Fruit fly (Drosophila melanogaster) whole organism, embryonic: ENCODE measurements around the gene ato.
A peak's percentile ranks its signal among the peaks of the same experiment; 100 is the strongest.

Source experiments
- CG10267 ChIP-seq: fragments of 200-800 bp; sonication (Bioruptor generic); optimal IDR thresholded peaks from 2 replicates; lab custom pipeline; 2018; ENCODE audit warnings: missing biosample characterization, mild to moderate bottlenecking, missing genetic modification characterization, moderate library complexity
- CG10274 ChIP-seq: fragments of 200-800 bp; sonication (Bioruptor generic); optimal IDR thresholded peaks from 3 replicates; lab custom pipeline; 2017; ENCODE audit warnings: missing biosample characterization, mild to moderate bottlenecking, missing genetic modification characterization
- CG12769 ChIP-seq: fragments of 200-800 bp; sonication (Bioruptor generic); optimal IDR thresholded peaks from 2 replicates; lab custom pipeline; 2019; ENCODE audit warnings: missing biosample characterization, mild to moderate bottlenecking, missing genetic modification characterization, moderate library complexity
- CG17186 ChIP-seq: fragments of 200-800 bp; sonication (Bioruptor generic); optimal IDR thresholded peaks from 3 replicates; lab custom pipeline; 2017; ENCODE audit warnings: missing biosample characterization, missing genetic modification reagents, missing genetic modification characterization
- CG18599 ChIP-seq: fragments of 200-800 bp; sonication (Bioruptor generic); optimal IDR thresholded peaks from 3 replicates; lab custom pipeline; 2017; ENCODE audit warnings: missing biosample characterization, missing genetic modification characterization, mild to moderate bottlenecking, moderate library complexity, missing genetic modification reagents
- CG42726 ChIP-seq: fragments of 200-800 bp; sonication (Bioruptor generic); IDR thresholded peaks from 2 replicates; pipeline ENCODE4 v1.3.6; 2022; ENCODE audit warnings: missing biosample characterization, missing genetic modification characterization; ENCODE audit not compliant: partially characterized antibody
- CG5953 ChIP-seq: fragments of 200-800 bp; sonication (Bioruptor generic); IDR thresholded peaks from 2 replicates; pipeline ENCODE4 v1.3.6; 2022; ENCODE audit warnings: missing biosample characterization, missing genetic modification characterization
- CG7786 ChIP-seq: fragments of 200-800 bp; sonication (Bioruptor generic); optimal IDR thresholded peaks from 2 replicates; lab custom pipeline; 2016; ENCODE audit warnings: missing biosample characterization, missing genetic modification characterization
- Dref ChIP-seq: fragments of 200-800 bp; sonication (Bioruptor generic); IDR thresholded peaks from 2 replicates; pipeline ENCODE4 v1.3.6; 2022; ENCODE audit warnings: missing biosample characterization, missing genetic modification characterization
- Ets65A ChIP-seq: fragments of 200-800 bp; sonication (Bioruptor generic); peaks from one replicate; lab custom pipeline; 2016; ENCODE audit warnings: missing biosample characterization, missing genetic modification characterization
- Gsc ChIP-seq: fragments of 200-800 bp; sonication (Bioruptor generic); IDR thresholded peaks from 2 replicates; pipeline ENCODE4 v1.3.6; 2022; ENCODE audit warnings: missing biosample characterization, missing genetic modification characterization
- HHEX ChIP-seq: fragments of 200-800 bp; sonication (Bioruptor generic); optimal IDR thresholded peaks from 3 replicates; lab custom pipeline; 2017; ENCODE audit warnings: missing biosample characterization, mild to moderate bottlenecking, missing genetic modification characterization, missing genetic modification reagents
- MTF-1 ChIP-seq: fragments of 200-800 bp; sonication (Bioruptor generic); optimal IDR thresholded peaks from 2 replicates; lab custom pipeline; 2018; ENCODE audit warnings: missing biosample characterization, mild to moderate bottlenecking, missing genetic modification characterization, borderline replicate concordance
- ac ChIP-seq: fragments of 200-800 bp; sonication (Bioruptor generic); optimal IDR thresholded peaks from 3 replicates; lab custom pipeline; 2017; ENCODE audit warnings: missing biosample characterization, mild to moderate bottlenecking, missing genetic modification characterization
- ash1 ChIP-seq: fragments of 200-800 bp; sonication (Bioruptor generic); optimal IDR thresholded peaks from 2 replicates; lab custom pipeline; 2018; ENCODE audit warnings: missing biosample characterization, mild to moderate bottlenecking, missing genetic modification characterization
- bsh ChIP-seq, 2 experiments: fragments of 200-800 bp; sonication (Bioruptor generic); optimal IDR thresholded peaks; 2 replicates each; lab custom pipeline; 2017 to 2018; ENCODE audit warnings: mild to moderate bottlenecking in 2 of 2, missing biosample characterization in 2 of 2, missing genetic modification characterization in 2 of 2, moderate library complexity in 1 of 2
- chinmo ChIP-seq: fragments of 200-800 bp; sonication (Bioruptor generic); IDR thresholded peaks from 4 replicates; pipeline ENCODE4 v1.3.6; 2022; ENCODE audit warnings: missing biosample characterization, missing genetic modification characterization; ENCODE audit not compliant: partially characterized antibody
- dysf ChIP-seq: fragments of 200-800 bp; sonication (Bioruptor generic); IDR thresholded peaks from 3 replicates; pipeline ENCODE4 v1.3.6; 2022; ENCODE audit warnings: missing biosample characterization, missing genetic modification characterization
- exex ChIP-seq: fragments of 200-800 bp; sonication (Bioruptor generic); optimal IDR thresholded peaks from 4 replicates; lab custom pipeline; 2018; ENCODE audit warnings: missing biosample characterization, mild to moderate bottlenecking, missing genetic modification characterization, moderate library complexity
- fd3F ChIP-seq: fragments of 200-800 bp; sonication (Bioruptor generic); optimal IDR thresholded peaks from 2 replicates; lab custom pipeline; 2018; ENCODE audit warnings: missing biosample characterization, mild to moderate bottlenecking, missing genetic modification characterization, moderate library complexity
- hbn ChIP-seq: fragments of 200-800 bp; sonication (Bioruptor generic); IDR thresholded peaks from 2 replicates; pipeline ENCODE4 v1.3.6; 2022; ENCODE audit warnings: missing biosample characterization, missing genetic modification characterization; ENCODE audit not compliant: partially characterized antibody
- sens ChIP-seq: fragments of 200-800 bp; sonication (Bioruptor generic); peaks from one replicate; lab custom pipeline; 2016; ENCODE audit warnings: missing biosample characterization, missing genetic modification characterization
- stc ChIP-seq: fragments of 200-800 bp; sonication (Bioruptor generic); IDR thresholded peaks from 2 replicates; pipeline ENCODE4 v1.3.6; 2022; ENCODE audit warnings: missing biosample characterization, missing genetic modification characterization
- toy ChIP-seq: fragments of 200-800 bp; sonication (Bioruptor generic); IDR thresholded peaks from 2 replicates; pipeline ENCODE4 v1.3.6; 2022; ENCODE audit warnings: missing biosample characterization, missing genetic modification characterization
- zen ChIP-seq: fragments of 200-800 bp; sonication (Bioruptor generic); optimal IDR thresholded peaks from 3 replicates; lab custom pipeline; 2018; ENCODE audit warnings: missing biosample characterization, mild to moderate bottlenecking, missing genetic modification characterization, moderate library complexity

The ato gene

dm6 chr3R:8326884-8327283 lies 49.0 kb downstream of the ato start (continued):
- TF ChIP-seq CG5953 (GFP tag; lab: Robert Waterston, UW): no peak
- TF ChIP-seq Dref (GFP tag; lab: Robert Waterston, UW): no peak
- TF ChIP-seq fd3F (GFP tag; lab: Kevin White, UChicago): no peak
- TF ChIP-seq dysf (GFP tag; lab: Robert Waterston, UW): no peak
- TF ChIP-seq zen (tag; lab: Kevin White, UChicago): peak; percentile 6
- TF ChIP-seq bsh (GFP tag; optimal IDR thresholded peaks at IDR 0.05; lab: Kevin White, UChicago): no peak
- TF ChIP-seq chinmo: no peak
- peak; percentile 36 for TF ChIP-seq ac
- no peak for TF ChIP-seq toy (GFP tag; lab: Robert Waterston, UW)

- TF ChIP-seq hbn (GFP tag; lab: Robert Waterston, UW) (no peak), ash1 (GFP tag; lab: Kevin White, UChicago) (no peak), MTF-1 (GFP tag; lab: Kevin White, UChicago) (no peak), CG42726 (no peak), Ets65A (GFP tag; lab: Kevin White, UChicago) (peak; percentile 80), CG18599 (GFP tag; lab: Kevin White, UChicago) (no peak), Gsc (no peak), CG17186 (no peak), CG12769 (tag; lab: Kevin White, UChicago) (no peak), exex (tag; lab: Kevin White, UChicago) (no peak), CG10267 (tag; lab: Kevin White, UChicago) (no peak), CG7786 (GFP tag; lab: Kevin White, UChicago) (no peak), HHEX (GFP tag; lab: Kevin White, UChicago) (no peak), CG10274 (no peak), stc (GFP tag; lab: Robert Waterston, UW) (no peak), sens (GFP tag; lab: Kevin White, UChicago) (peak; percentile 19)
- TF ChIP-seq, all 482 proteins: peak for 2
These were observed 50.3 kb downstream of the ato start for dm6 chr3R:8327967-8328789.
